Fruit fly (Drosophila melanogaster): ENCODE results near the gene CG32712.

CG32712 gene

DNA sequence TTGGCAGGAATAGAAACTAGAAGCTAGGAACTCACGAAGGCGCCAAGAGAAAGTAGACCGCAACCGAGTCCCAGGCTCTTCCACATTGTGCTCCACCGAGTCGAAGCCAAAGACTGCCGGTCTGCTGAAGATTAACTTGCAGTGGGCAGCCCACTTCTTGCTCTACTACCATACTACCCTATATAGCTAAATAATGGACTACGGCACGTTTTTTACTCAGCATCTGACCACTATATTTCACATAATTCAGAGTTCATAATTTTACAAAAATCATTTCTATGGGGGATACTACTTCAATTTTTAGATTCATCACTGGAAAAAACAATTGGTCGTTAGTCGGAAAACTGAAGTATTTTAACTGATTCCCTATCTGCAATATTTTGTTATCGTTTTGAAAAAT, at the start of gene CG32712:
TSS of gene CG32712 (minus strand) at position 101 of the 400 bp plus-strand sequence.
- TF ChIP-seq HLH106 (tag; optimal IDR thresholded peaks at IDR 0.05): no peak
- TF ChIP-seq OdsH (GFP tag; optimal IDR thresholded peaks at IDR 0.05): no peak
- no peak for TF ChIP-seq Dfd (GFP tag; optimal IDR thresholded peaks at IDR 0.05)
- no peak for TF ChIP-seq Jra (GFP tag; optimal IDR thresholded peaks at IDR 0.05)
- no peak for TF ChIP-seq lola (GFP tag; optimal IDR thresholded peaks at IDR 0.05)
- TF ChIP-seq sage (GFP tag; optimal IDR thresholded peaks at IDR 0.05): no peak
- no peak for TF ChIP-seq N (GFP tag; optimal IDR thresholded peaks at IDR 0.05)
- no peak for TF ChIP-seq GATAd (GFP tag; optimal IDR thresholded peaks at IDR 0.05)
- no peak for TF ChIP-seq ey (GFP tag; optimal IDR thresholded peaks at IDR 0.05)
- no peak for TF ChIP-seq Rel (GFP tag; optimal IDR thresholded peaks at IDR 0.05)
- no peak for TF ChIP-seq Rel (tag; optimal IDR thresholded peaks at IDR 0.05)
- no peak for TF ChIP-seq Myc (optimal IDR thresholded peaks at IDR 0.05)
- TF ChIP-seq CrebA (GFP tag; optimal IDR thresholded peaks at IDR 0.05; ENCODE audit: borderline replicate concordance): no peak
- no peak for TF ChIP-seq br (GFP tag; optimal IDR thresholded peaks at IDR 0.05)
- no peak for TF ChIP-seq Hr78 (GFP tag; optimal IDR thresholded peaks at IDR 0.05)
- TF ChIP-seq Hr83 (GFP tag; optimal IDR thresholded peaks at IDR 0.05; ENCODE audit: poor library complexity, severe bottlenecking): no peak
- TF ChIP-seq pan (optimal IDR thresholded peaks at IDR 0.05): no peak

DNA sequence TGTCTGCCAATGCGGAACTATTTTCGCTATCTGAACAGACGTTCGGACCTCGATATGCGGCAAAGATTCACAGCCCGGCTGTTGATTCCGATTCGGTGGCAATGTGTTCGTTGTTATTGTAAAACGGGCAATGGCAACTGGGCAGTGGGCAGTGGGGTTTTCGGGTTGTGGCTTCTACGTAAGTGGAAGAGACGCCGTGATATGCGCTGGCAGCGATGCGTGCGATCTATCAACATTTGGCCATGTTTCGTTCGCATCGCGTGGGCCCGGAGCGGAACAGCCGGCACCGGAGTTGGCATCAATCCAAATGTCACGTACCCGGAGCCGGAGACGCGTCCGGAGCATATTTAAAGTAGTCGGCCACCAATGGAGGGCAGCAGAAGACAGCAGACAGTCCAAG, 47.9 kb upstream of the CG32712 start, which contains the start of gene Cp38:
TSS of gene Cp38 (plus strand) at position 376 of the 400 bp plus-strand sequence.
- TF ChIP-seq Abd-B (GFP tag; optimal IDR thresholded peaks at IDR 0.05) (no peak), pan (optimal IDR thresholded peaks at IDR 0.05) (no peak), brk (GFP tag; optimal IDR thresholded peaks at IDR 0.05) (no peak), GATAd (GFP tag; optimal IDR thresholded peaks at IDR 0.05) (no peak), Sp1 (GFP tag; optimal IDR thresholded peaks at IDR 0.05) (no peak), woc (GFP tag; optimal IDR thresholded peaks at IDR 0.05) (no peak), sv (GFP tag; optimal IDR thresholded peaks at IDR 0.05) (no peak), foxo (GFP tag; optimal IDR thresholded peaks at IDR 0.05) (no peak), Vsx2 (GFP tag; optimal IDR thresholded peaks at IDR 0.05; ENCODE audit: partially characterized antibody) (no peak), h (GFP tag; optimal IDR thresholded peaks at IDR 0.05) (no peak), psq (GFP tag; optimal IDR thresholded peaks at IDR 0.05) (no peak), Hnf4 (GFP tag; optimal IDR thresholded peaks at IDR 0.05) (no peak), dmrt93B (GFP tag; optimal IDR thresholded peaks at IDR 0.05) (no peak), br (GFP tag; optimal IDR thresholded peaks at IDR 0.05) (no peak), lola (GFP tag; optimal IDR thresholded peaks at IDR 0.05) (no peak), OdsH (GFP tag; optimal IDR thresholded peaks at IDR 0.05) (no peak), ey (GFP tag; optimal IDR thresholded peaks at IDR 0.05) (no peak), CrebA (GFP tag; optimal IDR thresholded peaks at IDR 0.05; ENCODE audit: borderline replicate concordance) (no peak), Rel (GFP tag; optimal IDR thresholded peaks at IDR 0.05) (no peak), Rel (tag; optimal IDR thresholded peaks at IDR 0.05) (no peak)

DNA sequence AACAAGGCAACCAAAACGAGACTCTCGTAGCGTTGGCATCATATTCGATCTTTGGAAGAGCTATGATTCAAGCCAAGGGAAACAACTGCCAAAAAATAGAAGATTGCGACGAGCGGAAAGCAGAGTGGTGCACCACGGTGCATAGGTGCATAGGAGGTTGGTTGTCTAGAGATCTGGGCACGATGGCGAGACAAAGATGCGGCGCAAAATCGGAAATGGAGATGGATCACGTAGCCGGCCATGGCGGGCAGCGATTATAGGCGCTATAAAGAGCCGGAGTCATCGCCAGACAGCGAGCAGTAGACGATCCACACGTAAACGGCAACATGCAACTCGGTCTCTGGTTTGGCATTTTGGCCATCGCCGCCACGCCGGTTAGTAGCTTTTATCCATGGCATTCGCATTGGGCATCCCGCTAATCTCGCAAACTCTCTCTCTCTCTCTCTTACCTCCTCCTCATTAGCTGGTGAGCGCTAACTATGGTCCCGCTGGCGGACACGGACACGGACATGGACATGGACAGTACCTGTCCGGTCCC, 45.5 kb upstream of the CG32712 start, which contains the start of gene Cp36:
TSS of gene Cp36 (plus strand) at position 289 of the 538 bp plus-strand sequence.
- TF ChIP-seq h (GFP tag; optimal IDR thresholded peaks at IDR 0.05): no peak
- TF ChIP-seq usp (GFP tag; optimal IDR thresholded peaks at IDR 0.05): no peak
- no peak for TF ChIP-seq woc (GFP tag; optimal IDR thresholded peaks at IDR 0.05)
- no peak for TF ChIP-seq dl (GFP tag; optimal IDR thresholded peaks at IDR 0.05; ENCODE audit: insufficient read depth in 1 of 2, partially characterized antibody in 2 of 2)
- TF ChIP-seq Hnf4 (GFP tag; optimal IDR thresholded peaks at IDR 0.05): no peak
- no peak for TF ChIP-seq lola (GFP tag; optimal IDR thresholded peaks at IDR 0.05)
- TF ChIP-seq OdsH (GFP tag; optimal IDR thresholded peaks at IDR 0.05): no peak
- no peak for TF ChIP-seq CG9705 (GFP tag; optimal IDR thresholded peaks at IDR 0.05)
- no peak for TF ChIP-seq fru (GFP tag; optimal IDR thresholded peaks at IDR 0.05)
- TF ChIP-seq Jra (GFP tag; optimal IDR thresholded peaks at IDR 0.05): no peak
- TF ChIP-seq CrebA (GFP tag; optimal IDR thresholded peaks at IDR 0.05; ENCODE audit: borderline replicate concordance): no peak
- no peak for TF ChIP-seq psq (GFP tag; optimal IDR thresholded peaks at IDR 0.05)
- no peak for TF ChIP-seq Dfd (GFP tag; optimal IDR thresholded peaks at IDR 0.05)
- TF ChIP-seq pan (optimal IDR thresholded peaks at IDR 0.05): no peak
- no peak for TF ChIP-seq Abd-B (GFP tag; optimal IDR thresholded peaks at IDR 0.05)
- no peak for TF ChIP-seq ey (GFP tag; optimal IDR thresholded peaks at IDR 0.05)

DNA sequence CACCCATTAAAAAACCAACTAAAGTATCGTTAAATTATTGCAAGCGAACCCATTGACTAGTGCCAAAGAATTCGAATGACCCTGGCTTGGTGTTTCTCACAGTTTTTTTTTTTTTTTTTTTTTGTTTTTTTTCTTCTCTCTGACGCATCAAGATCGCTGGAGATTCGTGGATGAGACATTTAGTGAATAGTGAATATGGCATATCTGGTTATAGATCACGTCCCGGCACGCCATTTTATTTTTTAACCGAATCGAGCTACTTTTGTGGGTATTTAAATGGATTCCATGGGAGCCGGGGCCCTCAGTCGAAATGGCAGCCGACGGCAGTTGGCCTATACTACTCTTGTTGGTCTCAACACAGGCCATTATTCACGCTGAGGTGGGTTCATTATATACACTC, 43.2 kb upstream of the CG32712 start, which contains the start of gene Cp7Fc:
TSS of gene Cp7Fc (plus strand) at position 301 of the 400 bp plus-strand sequence.
- TF ChIP-seq h (GFP tag; optimal IDR thresholded peaks at IDR 0.05) (no peak), dsf (GFP tag; optimal IDR thresholded peaks at IDR 0.05; ENCODE audit: borderline replicate concordance) (no peak), Rel (GFP tag; optimal IDR thresholded peaks at IDR 0.05) (no peak), Rel (tag; optimal IDR thresholded peaks at IDR 0.05) (no peak), Myc (optimal IDR thresholded peaks at IDR 0.05) (no peak), Dif (GFP tag; optimal IDR thresholded peaks at IDR 0.05; ENCODE audit: partially characterized antibody) (no peak), jim (GFP tag; optimal IDR thresholded peaks at IDR 0.05) (no peak), br (GFP tag; optimal IDR thresholded peaks at IDR 0.05) (no peak), tai (GFP tag; optimal IDR thresholded peaks at IDR 0.05) (no peak)

Data from whole organism, wandering third instar larva.